Worm (Caenorhabditis elegans) whole organism, L2 larva: Measurements from ENCODE around the gene F26G1.5.

Experiments used
- C34F6.9 ChIP-seq: fragments of 150-350 bp; optimal IDR thresholded peaks from 2 replicates; lab custom pipeline; 2014; ENCODE audit warnings: missing biosample characterization, missing genetic modification characterization
- F13H6.1 ChIP-seq: sonication (generic microtip); optimal IDR thresholded peaks from 2 replicates; lab custom pipeline; 2016; ENCODE audit warnings: missing genetic modification characterization, missing compliant biosample characterization
- R02D3.7 ChIP-seq: fragments of 150-350 bp; optimal IDR thresholded peaks from 2 replicates; lab custom pipeline; 2014; ENCODE audit warnings: missing biosample characterization, missing genetic modification characterization
- Y55F3AM.14 ChIP-seq: fragments of 200-800 bp; sonication (Bioruptor generic); optimal IDR thresholded peaks from 2 replicates; lab custom pipeline; 2018; ENCODE audit warnings: mild to moderate bottlenecking, missing genetic modification characterization, missing compliant biosample characterization
- aly-2 ChIP-seq: fragments of 150-350 bp; optimal IDR thresholded peaks from 2 replicates; lab custom pipeline; 2014; ENCODE audit warnings: missing biosample characterization, missing genetic modification characterization
- ama-1 ChIP-seq: fragments of 150-350 bp; optimal IDR thresholded peaks from 2 replicates; lab custom pipeline; 2018; ENCODE audit warnings: inconsistent platforms
- blmp-1 ChIP-seq: sonication (generic microtip); optimal IDR thresholded peaks from 2 replicates; lab custom pipeline; 2017; ENCODE audit warnings: missing genetic modification characterization, mild to moderate bottlenecking, missing compliant biosample characterization, antibody characterized with exemption, moderate library complexity; ENCODE audit not compliant: insufficient read depth
- ceh-16 ChIP-seq: fragments of 150-350 bp; optimal IDR thresholded peaks from 2 replicates; lab custom pipeline; 2014; ENCODE audit warnings: missing biosample characterization, missing genetic modification characterization
- ceh-82 ChIP-seq: fragments of 150-350 bp; optimal IDR thresholded peaks from 2 replicates; lab custom pipeline; 2014; ENCODE audit warnings: missing biosample characterization, missing genetic modification characterization
- crh-2 ChIP-seq: sonication (generic microtip); optimal IDR thresholded peaks from 2 replicates; lab custom pipeline; 2017; ENCODE audit warnings: missing biosample characterization, missing genetic modification characterization
- egl-27 ChIP-seq: sonication (generic microtip); optimal IDR thresholded peaks from 3 replicates; lab custom pipeline; 2017; ENCODE audit warnings: missing biosample characterization, missing genetic modification reagents, missing genetic modification characterization
- elt-3 ChIP-seq: sonication (generic microtip); optimal IDR thresholded peaks from 2 replicates; lab custom pipeline; 2017; ENCODE audit warnings: missing biosample characterization, missing genetic modification characterization
- fos-1 ChIP-seq: fragments of 150-350 bp; optimal IDR thresholded peaks from 2 replicates; lab custom pipeline; 2014; ENCODE audit warnings: missing biosample characterization, missing genetic modification characterization
- lin-11 ChIP-seq: fragments of 150-350 bp; sonication (generic microtip); optimal IDR thresholded peaks from 2 replicates; lab custom pipeline; 2014; ENCODE audit warnings: missing biosample characterization, missing genetic modification characterization, inconsistent platforms, mixed read lengths
- lin-13 ChIP-seq: fragments of 150-350 bp; optimal IDR thresholded peaks from 2 replicates; lab custom pipeline; 2014; ENCODE audit warnings: missing biosample characterization, missing genetic modification reagents, missing genetic modification characterization
- lin-39 ChIP-seq: fragments of 150-350 bp; optimal IDR thresholded peaks from 2 replicates; lab custom pipeline; 2014; ENCODE audit warnings: missing biosample characterization, missing genetic modification reagents, missing genetic modification characterization
- lsy-2 ChIP-seq, 2 experiments: fragments of 150-350 bp in 1 of 2; sonication (generic microtip) in 1 of 2; optimal IDR thresholded peaks; 2 replicates each; lab custom pipeline; 2014 to 2017; ENCODE audit warnings: missing biosample characterization in 2 of 2, missing genetic modification characterization in 2 of 2
- mab-5 ChIP-seq: fragments of 150-350 bp; optimal IDR thresholded peaks from 2 replicates; lab custom pipeline; 2014; ENCODE audit warnings: missing biosample characterization, missing genetic modification characterization
- mbf-1 ChIP-seq: sonication (generic microtip); optimal IDR thresholded peaks from 2 replicates; lab custom pipeline; 2017; ENCODE audit warnings: missing biosample characterization, missing genetic modification characterization
- mdl-1 ChIP-seq, 2 experiments: fragments of 150-350 bp in 1 of 2; sonication (generic microtip) in 1 of 2; optimal IDR thresholded peaks; 2 replicates each; lab custom pipeline; 2017; ENCODE audit warnings: missing biosample characterization in 2 of 2, missing genetic modification characterization in 2 of 2
- nhr-10 ChIP-seq: sonication (generic microtip); optimal IDR thresholded peaks from 2 replicates; lab custom pipeline; 2017; ENCODE audit warnings: missing biosample characterization, missing genetic modification characterization
- nhr-129 ChIP-seq: fragments of 150-350 bp; optimal IDR thresholded peaks from 2 replicates; lab custom pipeline; 2014; ENCODE audit warnings: missing biosample characterization, missing genetic modification characterization
- nhr-23 ChIP-seq: fragments of 150-350 bp; optimal IDR thresholded peaks from 2 replicates; lab custom pipeline; 2014; ENCODE audit warnings: missing biosample characterization, missing genetic modification reagents, missing genetic modification characterization
- nhr-237 ChIP-seq: fragments of 150-350 bp; optimal IDR thresholded peaks from 2 replicates; lab custom pipeline; 2014; ENCODE audit warnings: missing biosample characterization, missing genetic modification characterization
- nhr-77 ChIP-seq: fragments of 150-350 bp; optimal IDR thresholded peaks from 2 replicates; lab custom pipeline; 2014; ENCODE audit warnings: missing biosample characterization, missing genetic modification characterization
- sem-4 ChIP-seq: fragments of 150-350 bp; optimal IDR thresholded peaks from 2 replicates; lab custom pipeline; 2014; ENCODE audit warnings: missing biosample characterization, missing genetic modification reagents, missing genetic modification characterization
- skn-1 ChIP-seq: sonication (generic microtip); optimal IDR thresholded peaks from 2 replicates; lab custom pipeline; 2017; ENCODE audit warnings: missing biosample characterization, missing genetic modification characterization
- sma-3 ChIP-seq: sonication (generic microtip); optimal IDR thresholded peaks from 2 replicates; lab custom pipeline; 2016; ENCODE audit warnings: missing genetic modification reagents, missing genetic modification characterization, missing compliant biosample characterization
- sma-9 ChIP-seq, 2 experiments: fragments of 150-350 bp in 1 of 2; sonication (generic microtip) in 1 of 2; optimal IDR thresholded peaks; 2 replicates each; lab custom pipeline; 2014 to 2016; ENCODE audit warnings: missing genetic modification characterization in 2 of 2, mild to moderate bottlenecking in 1 of 2, missing biosample characterization in 1 of 2, missing compliant biosample characterization in 1 of 2, missing genetic modification reagents in 1 of 2, moderate library complexity in 1 of 2
- snpc-4 ChIP-seq: fragments of 150-350 bp; optimal IDR thresholded peaks from 2 replicates; lab custom pipeline; 2014; ENCODE audit warnings: missing biosample characterization, missing genetic modification characterization
- unc-39 ChIP-seq: fragments of 150-350 bp; optimal IDR thresholded peaks from 2 replicates; lab custom pipeline; 2014; ENCODE audit warnings: missing biosample characterization, missing genetic modification characterization
- unc-62 ChIP-seq: fragments of 150-350 bp; optimal IDR thresholded peaks from 2 replicates; lab custom pipeline; 2014; ENCODE audit warnings: missing biosample characterization, missing genetic modification reagents, missing genetic modification characterization
- zag-1 ChIP-seq: fragments of 150-350 bp; optimal IDR thresholded peaks from 2 replicates; lab custom pipeline; 2014; ENCODE audit warnings: missing biosample characterization, missing genetic modification characterization
- ztf-4 ChIP-seq: fragments of 150-350 bp; optimal IDR thresholded peaks from 2 replicates; lab custom pipeline; 2014; ENCODE audit warnings: missing biosample characterization, missing genetic modification characterization

The F26G1.5 gene

DNA sequence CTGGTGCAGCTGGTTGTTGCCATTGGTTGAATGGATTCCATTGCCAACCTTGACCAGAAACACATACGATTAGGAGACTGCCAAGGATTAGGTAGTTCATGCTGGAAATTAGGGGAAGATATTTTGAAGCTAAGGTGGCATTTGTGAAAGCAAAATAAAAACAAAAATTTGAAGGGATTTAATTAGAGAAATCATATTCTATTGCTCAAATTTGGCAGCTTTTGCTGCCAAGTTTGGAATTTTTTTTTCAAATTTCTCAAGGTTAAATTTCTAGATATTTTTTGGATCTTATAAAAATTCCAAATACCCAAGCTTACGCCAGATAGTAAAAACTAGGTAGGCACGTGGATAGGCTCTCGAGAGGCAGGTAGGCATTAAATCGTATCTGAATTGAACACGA, at the start of gene F26G1.5:
TSS of gene F26G1.5 (minus strand) at position 101 of the 400 bp plus-strand sequence.
- TF ChIP-seq mab-5: no peak
- TF ChIP-seq R02D3.7 (tag; lab: Kevin White, UChicago): no peak
- no peak for TF ChIP-seq ama-1
- TF ChIP-seq F13H6.1 (tag; lab: Kevin White, UChicago): no peak
- TF ChIP-seq fos-1: no peak
- no peak for TF ChIP-seq nhr-77 (tag; lab: Kevin White, UChicago)
- TF ChIP-seq nhr-129 (tag; lab: Kevin White, UChicago): no peak
- TF ChIP-seq C34F6.9 (tag; lab: Kevin White, UChicago): no peak
- no peak for TF ChIP-seq unc-62
- TF ChIP-seq sma-9 (GFP tag; optimal IDR thresholded peaks at IDR 0.05; lab: Kevin White, UChicago): no peak
- TF ChIP-seq sma-9 (tag; optimal IDR thresholded peaks at IDR 0.05; lab: Kevin White, UChicago): no peak
- TF ChIP-seq egl-27 (tag; lab: Kevin White, UChicago): no peak

DNA sequence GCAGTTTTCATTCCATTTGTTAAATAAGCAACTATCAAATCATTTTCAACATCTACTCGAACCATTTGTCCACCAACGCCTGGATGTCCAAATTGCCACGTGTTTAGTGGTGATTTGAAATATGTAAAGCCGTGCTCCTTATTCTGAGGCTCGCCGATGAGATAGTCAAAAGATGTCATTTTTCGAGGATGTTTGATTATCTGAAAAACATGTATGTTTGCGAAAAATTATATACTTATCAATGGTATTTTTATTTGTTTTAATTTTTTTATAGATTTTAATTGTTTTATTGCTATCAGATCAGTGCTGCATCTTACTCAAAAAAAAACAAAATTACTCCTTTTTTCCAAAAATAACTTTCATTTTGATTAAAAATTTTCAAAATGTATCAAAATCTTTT, 47.6 kb upstream of the F26G1.5 start:
- TF ChIP-seq Y55F3AM.14 (GFP tag; lab: Kevin White, UChicago) (no peak), sem-4 (tag; lab: Kevin White, UChicago) (no peak), aly-2 (tag; lab: Kevin White, UChicago) (no peak), nhr-129 (tag; lab: Kevin White, UChicago) (no peak), nhr-10 (tag; lab: Kevin White, UChicago) (no peak), lin-11 (no peak), lsy-2 (tag; optimal IDR thresholded peaks at IDR 0.05; lab: Kevin White, UChicago) (no peak), R02D3.7 (tag; lab: Kevin White, UChicago) (no peak), lin-39 (no peak), ama-1 (no peak), crh-2 (no peak), blmp-1 (tag; lab: Kevin White, UChicago) (no peak), ceh-82 (tag; lab: Kevin White, UChicago) (no peak), snpc-4 (tag; lab: Kevin White, UChicago) (no peak), fos-1 (no peak), ceh-16 (tag; lab: Kevin White, UChicago) (no peak), unc-39 (tag; lab: Kevin White, UChicago) (no peak), ztf-4 (no peak), mdl-1 (tag; optimal IDR thresholded peaks at IDR 0.05; lab: Kevin White, UChicago) (no peak), nhr-23 (tag; lab: Kevin White, UChicago) (no peak)
- TF ChIP-seq, all 48 proteins: peak for 0

DNA sequence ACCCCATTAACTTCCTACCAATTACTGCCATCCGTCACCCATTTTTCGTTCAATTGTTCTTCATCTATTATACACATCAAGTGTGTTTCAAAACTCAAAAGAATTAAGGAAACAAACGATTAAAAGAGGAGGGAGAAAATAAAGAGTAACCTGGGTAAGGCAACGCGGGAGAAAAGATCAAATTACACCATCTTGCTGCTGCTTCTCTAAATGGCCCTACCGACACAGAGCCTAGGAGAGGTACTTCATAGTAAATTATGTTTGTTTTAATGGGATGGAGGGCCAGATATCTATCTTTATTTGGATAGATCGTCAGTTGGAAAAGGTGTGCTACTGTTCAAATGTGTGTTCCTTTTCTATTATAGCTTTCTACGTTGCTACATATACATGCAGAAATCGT, 44.2 kb upstream of the F26G1.5 start:
- TF ChIP-seq sma-3 (GFP tag; lab: Kevin White, UChicago) (no peak), elt-3 (tag; lab: Kevin White, UChicago) (no peak), zag-1 (tag; lab: Kevin White, UChicago) (no peak), unc-39 (tag; lab: Kevin White, UChicago) (no peak), lsy-2 (tag; optimal IDR thresholded peaks at IDR 0.05; lab: Kevin White, UChicago) (no peak), ama-1 (no peak)

DNA sequence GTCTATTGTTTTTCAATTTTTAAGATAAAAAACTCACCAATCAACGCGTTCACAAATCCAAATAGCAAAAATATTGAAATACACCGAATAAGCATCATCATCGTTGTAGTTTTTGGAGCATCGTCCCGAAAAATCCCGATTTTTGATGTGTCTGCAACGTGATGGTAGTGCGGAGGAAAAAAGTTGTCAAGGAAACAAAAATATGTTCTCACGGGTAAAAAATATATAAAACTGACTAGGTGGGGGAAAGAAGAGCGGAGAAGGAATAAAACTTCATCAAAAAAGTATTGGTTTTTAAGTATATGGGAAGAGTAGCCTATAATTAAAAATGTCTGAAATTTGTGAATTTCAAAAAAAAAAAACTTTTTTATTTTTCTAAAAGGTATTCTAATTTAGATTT, 40.8 kb upstream of the F26G1.5 start, which contains the start of gene rig-6:
TSS of gene rig-6 (minus strand) at position 101 of the 400 bp plus-strand sequence.
- TF ChIP-seq nhr-237 (tag; lab: Kevin White, UChicago): no peak
- no peak for TF ChIP-seq aly-2 (tag; lab: Kevin White, UChicago)
- no peak for TF ChIP-seq skn-1 (tag; lab: Kevin White, UChicago)
- TF ChIP-seq lin-13 (GFP tag; lab: Kevin White, UChicago): no peak
- no peak for TF ChIP-seq sma-9 (GFP tag; optimal IDR thresholded peaks at IDR 0.05; lab: Kevin White, UChicago)
- no peak for TF ChIP-seq sma-9 (tag; optimal IDR thresholded peaks at IDR 0.05; lab: Kevin White, UChicago)
- TF ChIP-seq ceh-16 (tag; lab: Kevin White, UChicago): no peak
- no peak for TF ChIP-seq zag-1 (tag; lab: Kevin White, UChicago)
- TF ChIP-seq nhr-23 (tag; lab: Kevin White, UChicago): no peak

DNA sequence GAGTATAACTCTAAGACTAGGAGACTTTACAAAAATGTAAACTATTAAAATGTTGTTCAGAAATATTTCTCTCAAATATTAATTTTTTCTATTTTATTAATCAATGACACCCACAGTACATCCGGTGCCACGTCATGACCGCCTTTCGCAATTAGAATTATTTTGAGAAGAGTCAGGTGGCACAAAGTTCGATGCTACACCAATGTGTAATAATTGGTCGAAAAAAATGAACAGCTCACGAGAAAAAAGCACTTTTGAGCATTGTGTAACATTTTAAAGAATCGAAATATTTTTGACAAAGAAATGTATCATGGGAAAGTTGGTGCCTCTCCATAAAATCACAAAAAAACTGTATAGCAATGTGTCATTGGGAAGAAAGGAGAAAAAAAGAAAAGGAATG, 35.5 kb upstream of the F26G1.5 start:
- peak; percentile 55 for TF ChIP-seq crh-2
- no peak for TF ChIP-seq skn-1 (tag; lab: Kevin White, UChicago)
- peak; percentile 11 for TF ChIP-seq sma-9 (GFP tag; optimal IDR thresholded peaks at IDR 0.05; lab: Kevin White, UChicago)
- no peak for TF ChIP-seq sma-9 (tag; optimal IDR thresholded peaks at IDR 0.05; lab: Kevin White, UChicago)
- peak; percentile 7 for TF ChIP-seq nhr-129 (tag; lab: Kevin White, UChicago)
- no peak for TF ChIP-seq mbf-1 (tag; lab: Kevin White, UChicago)
